Fruit fly (Drosophila melanogaster) whole organism, embryonic: ENCODE results near the gene Targ3.

Experiments
- Atf-2 ChIP-seq: fragments of 200-800 bp; sonication (Bioruptor generic); optimal IDR thresholded peaks from 2 replicates; lab custom pipeline; 2016; ENCODE audit warnings: missing biosample characterization, missing genetic modification characterization
- CG1024 ChIP-seq: fragments of 200-800 bp; sonication (Bioruptor generic); IDR thresholded peaks from 2 replicates; pipeline ENCODE4 v1.3.6; 2022; ENCODE audit warnings: missing biosample characterization, missing genetic modification characterization
- CG10979 ChIP-seq: fragments of 200-800 bp; sonication (Bioruptor generic); optimal IDR thresholded peaks from 2 replicates; lab custom pipeline; 2018; ENCODE audit warnings: missing biosample characterization, mild to moderate bottlenecking, missing genetic modification characterization, moderate library complexity
- CG14667 ChIP-seq: fragments of 200-800 bp; sonication (Bioruptor generic); IDR thresholded peaks from 2 replicates; pipeline ENCODE4 v1.3.6; 2022; ENCODE audit warnings: missing biosample characterization, missing genetic modification characterization
- CG1602 ChIP-seq: fragments of 200-800 bp; sonication (Bioruptor generic); optimal IDR thresholded peaks from 3 replicates; lab custom pipeline; 2016; ENCODE audit warnings: missing biosample characterization, missing genetic modification characterization
- CG2678 ChIP-seq: fragments of 200-800 bp; sonication (Bioruptor generic); optimal IDR thresholded peaks from 3 replicates; lab custom pipeline; 2019; ENCODE audit warnings: missing biosample characterization, mild to moderate bottlenecking, missing genetic modification characterization, moderate library complexity
- CG3065 ChIP-seq: fragments of 200-800 bp; sonication (Bioruptor generic); optimal IDR thresholded peaks from 2 replicates; lab custom pipeline; 2016; ENCODE audit warnings: missing biosample characterization, missing genetic modification characterization
- CG31388 ChIP-seq: fragments of 200-800 bp; sonication (Bioruptor generic); optimal IDR thresholded peaks from 2 replicates; lab custom pipeline; 2016; ENCODE audit warnings: missing biosample characterization, missing genetic modification characterization
- CG4328 ChIP-seq: fragments of 200-800 bp; sonication (Bioruptor generic); optimal IDR thresholded peaks from 3 replicates; lab custom pipeline; 2017; ENCODE audit warnings: missing biosample characterization, missing genetic modification reagents, missing genetic modification characterization
- CG6813 ChIP-seq: fragments of 200-800 bp; sonication (Bioruptor generic); optimal IDR thresholded peaks from 2 replicates; lab custom pipeline; 2017; ENCODE audit warnings: missing biosample characterization, missing genetic modification characterization, mild to moderate bottlenecking, moderate library complexity, missing genetic modification reagents
- CG7271 ChIP-seq: fragments of 200-800 bp; sonication (Bioruptor generic); optimal IDR thresholded peaks from 2 replicates; lab custom pipeline; 2018; ENCODE audit warnings: missing biosample characterization, mild to moderate bottlenecking, missing genetic modification characterization, moderate library complexity
- CG8281 ChIP-seq: fragments of 200-800 bp; sonication (Bioruptor generic); optimal IDR thresholded peaks from 2 replicates; lab custom pipeline; 2018; ENCODE audit warnings: missing biosample characterization, mild to moderate bottlenecking, missing genetic modification characterization, moderate library complexity
- Elba2 ChIP-seq: fragments of 200-800 bp; sonication (Bioruptor generic); optimal IDR thresholded peaks from 3 replicates; lab custom pipeline; 2016; ENCODE audit warnings: missing biosample characterization, missing genetic modification characterization
- Fer2 ChIP-seq: fragments of 200-800 bp; sonication (Bioruptor generic); optimal IDR thresholded peaks from 2 replicates; lab custom pipeline; 2018; ENCODE audit warnings: missing biosample characterization, mild to moderate bottlenecking, missing genetic modification characterization, moderate library complexity
- HLH4C ChIP-seq: fragments of 200-800 bp; sonication (Bioruptor generic); IDR thresholded peaks from 3 replicates; pipeline ENCODE4 v1.3.6; 2022; ENCODE audit warnings: missing biosample characterization, missing genetic modification characterization; ENCODE audit not compliant: partially characterized antibody
- MBD-R2 ChIP-seq: fragments of 200-800 bp; sonication (Bioruptor generic); IDR thresholded peaks from 2 replicates; pipeline ENCODE4 v1.3.6; 2022; ENCODE audit warnings: missing biosample characterization, missing genetic modification characterization
- MESR4 ChIP-seq: fragments of 200-800 bp; sonication (Bioruptor generic); optimal IDR thresholded peaks from 2 replicates; lab custom pipeline; 2018; ENCODE audit warnings: missing biosample characterization, mild to moderate bottlenecking, missing genetic modification characterization, moderate library complexity
- Max ChIP-seq: fragments of 200-800 bp; sonication (Bioruptor generic); optimal IDR thresholded peaks from 2 replicates; lab custom pipeline; 2016; ENCODE audit warnings: missing biosample characterization, mild to moderate bottlenecking, missing genetic modification characterization
- Med ChIP-seq: fragments of 200-800 bp; sonication (Bioruptor generic); peaks from one replicate; lab custom pipeline; 2016; ENCODE audit warnings: missing biosample characterization, missing genetic modification characterization, mild to moderate bottlenecking, inconsistent platforms, moderate library complexity
- Meics ChIP-seq: fragments of 200-800 bp; sonication (Bioruptor generic); optimal IDR thresholded peaks from 2 replicates; lab custom pipeline; 2017; ENCODE audit warnings: missing biosample characterization, mild to moderate bottlenecking, missing genetic modification characterization
- Mrtf ChIP-seq: fragments of 200-800 bp; sonication (Bioruptor generic); IDR thresholded peaks from 3 replicates; pipeline ENCODE4 v1.3.6; 2022; ENCODE audit warnings: missing biosample characterization, missing genetic modification characterization
- Optix ChIP-seq: fragments of 200-800 bp; sonication (Bioruptor generic); IDR thresholded peaks from 3 replicates; pipeline ENCODE4 v1.3.6; 2022; ENCODE audit warnings: missing biosample characterization, missing genetic modification characterization
- Ptx1 ChIP-seq: fragments of 200-800 bp; sonication (Bioruptor generic); IDR thresholded peaks from 2 replicates; pipeline ENCODE4 v1.3.6; 2022; ENCODE audit warnings: missing biosample characterization, missing genetic modification characterization
- Sox102F ChIP-seq: fragments of 200-800 bp; sonication (Bioruptor generic); optimal IDR thresholded peaks from 2 replicates; lab custom pipeline; 2018; ENCODE audit warnings: missing biosample characterization, mild to moderate bottlenecking, missing genetic modification characterization, moderate library complexity
- Sry-δ ChIP-seq: fragments of 200-800 bp; sonication (Bioruptor generic); optimal IDR thresholded peaks from 2 replicates; lab custom pipeline; 2016; ENCODE audit warnings: missing biosample characterization, missing genetic modification characterization
- Stat92E ChIP-seq, 3 experiments: fragments of >200 bp in 2 of 3; fragments of 200-800 bp in 1 of 3; sonication (Bioruptor generic) in 1 of 3; optimal IDR thresholded peaks; 2 replicates each; lab custom pipeline; 2017 to 2019; ENCODE audit warnings: missing biosample characterization in 3 of 3, missing genetic modification characterization in 3 of 3, mild to moderate bottlenecking in 1 of 3, moderate library complexity in 1 of 3
- Xbp1 ChIP-seq: fragments of 200-800 bp; sonication (Bioruptor generic); optimal IDR thresholded peaks from 3 replicates; lab custom pipeline; 2016; ENCODE audit warnings: missing biosample characterization, mild to moderate bottlenecking, missing genetic modification characterization
- caup ChIP-seq: fragments of 200-800 bp; sonication (Bioruptor generic); optimal IDR thresholded peaks from 3 replicates; lab custom pipeline; 2017; ENCODE audit warnings: missing biosample characterization, mild to moderate bottlenecking, missing genetic modification characterization, moderate library complexity; ENCODE audit not compliant: severe bottlenecking
- ci ChIP-seq: fragments of 200-800 bp; sonication (Bioruptor generic); IDR thresholded peaks from 3 replicates; pipeline ENCODE4 v1.3.6; 2022; ENCODE audit warnings: missing biosample characterization, missing genetic modification characterization
- crc ChIP-seq: fragments of 200-800 bp; sonication (Bioruptor generic); optimal IDR thresholded peaks from 2 replicates; lab custom pipeline; 2016; ENCODE audit warnings: missing biosample characterization, missing genetic modification characterization
- cwo ChIP-seq: fragments of 200-800 bp; sonication (Bioruptor generic); optimal IDR thresholded peaks from 3 replicates; lab custom pipeline; 2017; ENCODE audit warnings: missing biosample characterization, missing genetic modification characterization, mild to moderate bottlenecking, moderate library complexity, missing genetic modification reagents
- dmrt11E ChIP-seq: fragments of 200-800 bp; sonication (Bioruptor generic); optimal IDR thresholded peaks from 3 replicates; lab custom pipeline; 2018; ENCODE audit warnings: missing biosample characterization, mild to moderate bottlenecking, missing genetic modification characterization, moderate library complexity
- dpn ChIP-seq, 2 experiments: fragments of 200-800 bp; sonication (Bioruptor generic); optimal IDR thresholded peaks; 3 replicates each; lab custom pipeline; 2016; ENCODE audit warnings: missing biosample characterization in 2 of 2, missing genetic modification characterization in 2 of 2
- ewg ChIP-seq: fragments of 200-800 bp; sonication (Bioruptor generic); optimal IDR thresholded peaks from 3 replicates; lab custom pipeline; 2017; ENCODE audit warnings: mild to moderate bottlenecking, missing biosample characterization, missing genetic modification reagents, missing genetic modification characterization
- fu2 ChIP-seq: fragments of 200-800 bp; sonication (Bioruptor generic); optimal IDR thresholded peaks from 2 replicates; lab custom pipeline; 2016; ENCODE audit warnings: missing biosample characterization, missing genetic modification characterization
- gsb ChIP-seq: fragments of 200-800 bp; sonication (Bioruptor generic); IDR thresholded peaks from 2 replicates; pipeline ENCODE4 v1.3.6; 2022; ENCODE audit warnings: missing biosample characterization, missing genetic modification characterization
- hb ChIP-seq: fragments of 200-800 bp; sonication (Bioruptor generic); IDR thresholded peaks from 3 replicates; pipeline ENCODE4 v1.3.6; 2022; ENCODE audit warnings: missing biosample characterization, missing genetic modification characterization; ENCODE audit not compliant: partially characterized antibody
- insv ChIP-seq, 2 experiments: fragments of 200-800 bp; sonication (Bioruptor generic); optimal IDR thresholded peaks; 3 replicates each; lab custom pipeline; 2016 to 2018; ENCODE audit warnings: missing biosample characterization in 2 of 2, missing genetic modification characterization in 2 of 2
- kah ChIP-seq: fragments of 200-800 bp; sonication (Bioruptor generic); optimal IDR thresholded peaks from 2 replicates; lab custom pipeline; 2018; ENCODE audit warnings: missing biosample characterization, mild to moderate bottlenecking, missing genetic modification characterization
- luna ChIP-seq: fragments of 200-800 bp; sonication (Bioruptor generic); optimal IDR thresholded peaks from 2 replicates; lab custom pipeline; 2016; ENCODE audit warnings: missing biosample characterization, missing genetic modification characterization
- pb ChIP-seq: fragments of 200-800 bp; sonication (Bioruptor generic); optimal IDR thresholded peaks from 3 replicates; lab custom pipeline; 2016; ENCODE audit warnings: missing biosample characterization, missing genetic modification characterization
- sc ChIP-seq, 3 experiments: fragments of >200 bp in 2 of 3; fragments of 200-800 bp in 1 of 3; sonication (Bioruptor generic) in 1 of 3; optimal IDR thresholded peaks; 2 replicates in 2 of 3; 3 replicates in 1 of 3; lab custom pipeline; 2017; ENCODE audit warnings: mild to moderate bottlenecking in 1 of 3, missing biosample characterization in 1 of 3, missing genetic modification characterization in 1 of 3, missing genetic modification reagents in 1 of 3
- shn ChIP-seq: fragments of 200-800 bp; sonication (Bioruptor generic); optimal IDR thresholded peaks from 3 replicates; lab custom pipeline; 2016; ENCODE audit warnings: missing biosample characterization, missing genetic modification characterization
- tll ChIP-seq, 2 experiments: fragments of 200-800 bp in 1 of 2; fragments of >200 bp in 1 of 2; sonication (Bioruptor generic) in 1 of 2; optimal IDR thresholded peaks; 2 replicates each; lab custom pipeline; 2017 to 2019; ENCODE audit warnings: missing biosample characterization in 2 of 2, missing genetic modification characterization in 2 of 2, mild to moderate bottlenecking in 1 of 2, moderate library complexity in 1 of 2
- trh ChIP-seq: fragments of 200-800 bp; sonication (Bioruptor generic); optimal IDR thresholded peaks from 2 replicates; lab custom pipeline; 2016; ENCODE audit warnings: missing biosample characterization, missing genetic modification characterization
- vnd ChIP-seq: fragments of 200-800 bp; sonication (Bioruptor generic); IDR thresholded peaks from 3 replicates; pipeline ENCODE4 v1.3.6; 2022; ENCODE audit warnings: missing biosample characterization, missing genetic modification characterization; ENCODE audit not compliant: partially characterized antibody
- wek ChIP-seq: fragments of 200-800 bp; sonication (Bioruptor generic); optimal IDR thresholded peaks from 3 replicates; lab custom pipeline; 2018; ENCODE audit warnings: missing biosample characterization, mild to moderate bottlenecking, missing genetic modification characterization, moderate library complexity

The Targ3 gene

DNA sequence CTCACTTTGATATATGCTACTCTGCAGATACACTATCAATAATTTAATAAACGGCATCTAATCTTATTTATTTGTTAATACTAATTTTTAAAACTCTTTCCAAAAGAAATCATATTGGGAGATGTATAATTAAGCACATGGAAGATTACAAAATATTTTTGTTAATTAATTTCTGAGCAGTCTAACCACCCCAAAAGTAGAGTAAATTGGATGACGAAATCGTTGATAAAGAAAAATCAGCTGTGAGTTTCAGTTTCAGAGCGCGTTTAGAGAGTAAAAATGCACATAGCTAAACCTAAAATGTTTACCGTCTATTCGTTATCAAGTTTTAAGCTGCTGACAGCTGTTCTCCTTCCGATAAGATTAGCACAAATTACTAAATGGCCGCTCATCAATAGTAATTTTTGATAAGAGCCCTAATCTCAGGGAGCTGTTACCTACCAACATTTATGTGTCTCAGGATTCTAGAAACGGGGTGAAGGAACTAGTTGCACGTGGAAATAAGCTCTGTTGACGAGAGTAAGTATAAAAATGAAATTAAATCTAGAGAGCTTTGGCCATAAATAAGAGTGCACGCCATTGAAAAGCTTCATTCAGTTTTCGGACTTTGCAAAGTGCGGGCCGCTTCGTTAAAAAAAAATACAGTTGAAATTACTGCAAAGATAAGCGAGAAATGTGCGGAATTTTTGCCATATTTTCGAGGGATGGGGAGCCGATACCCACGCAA lies 23.9 kb upstream of the Targ3 start, which contains the start of the genes chb and AsnS (continued):
- no peak for TF ChIP-seq tll (GFP tag; optimal IDR thresholded peaks at IDR 0.05; lab: Kevin White, UChicago)
- TF ChIP-seq Xbp1 (GFP tag; lab: Kevin White, UChicago): peak; percentile 86
- peak; percentile 59 for TF ChIP-seq shn (GFP tag; lab: Kevin White, UChicago)
- peak; percentile 77 for TF ChIP-seq cwo
- TF ChIP-seq Fer2 (tag; lab: Kevin White, UChicago): peak; percentile 60
- TF ChIP-seq sc (optimal IDR thresholded peaks at IDR 0.05; lab: Kevin White, UChicago): no peak
- peak; percentile 62 for TF ChIP-seq sc (GFP tag; optimal IDR thresholded peaks at IDR 0.05; lab: Kevin White, UChicago)
- peak; percentile 52 for TF ChIP-seq MBD-R2
- peak; percentile 30 for TF ChIP-seq MESR4 (GFP tag; lab: Kevin White, UChicago)
- peak; percentile 71 for TF ChIP-seq ewg (GFP tag; lab: Kevin White, UChicago)
- TF ChIP-seq CG8281 (tag; lab: Kevin White, UChicago): peak; percentile 74
- peak; percentile 82 for TF ChIP-seq CG14667 (GFP tag; lab: Robert Waterston, UW)
- peak; percentile 48 for TF ChIP-seq CG31388 (GFP tag; lab: Kevin White, UChicago)
- TF ChIP-seq Med (GFP tag; lab: Kevin White, UChicago): peak; percentile 95
- TF ChIP-seq Ptx1: peak; percentile 96
- no peak for TF ChIP-seq Elba2 (GFP tag; lab: Kevin White, UChicago)
- peak; percentile 45 for TF ChIP-seq pb (GFP tag; lab: Kevin White, UChicago)
- peak; percentile 81 for TF ChIP-seq CG1602 (GFP tag; lab: Kevin White, UChicago)
- TF ChIP-seq trh: peak; percentile 70
- TF ChIP-seq HLH4C: no peak
- TF ChIP-seq Atf-2 (GFP tag; lab: Kevin White, UChicago): peak; percentile 21
- peak; percentile 87; the same call in 2 of the 3 replicates for TF ChIP-seq Mrtf (GFP tag; lab: Robert Waterston, UW)
- peak; percentile 82 for TF ChIP-seq Max (GFP tag; lab: Kevin White, UChicago)
- TF ChIP-seq Optix (GFP tag; lab: Robert Waterston, UW): no peak
- peak; percentile 97 for TF ChIP-seq Sox102F
- no peak for TF ChIP-seq insv (GFP tag; optimal IDR thresholded peaks at IDR 0.05; lab: Kevin White, UChicago)
- no peak for TF ChIP-seq CG3065 (GFP tag; lab: Kevin White, UChicago)
- peak; percentile 74 to 89 for TF ChIP-seq dpn (GFP tag; optimal IDR thresholded peaks at IDR 0.05; lab: Kevin White, UChicago)
- TF ChIP-seq CG6813 (GFP tag; lab: Kevin White, UChicago): peak; percentile 72
- peak; percentile 83 for TF ChIP-seq caup (GFP tag; lab: Kevin White, UChicago)
- peak; percentile 70 for TF ChIP-seq CG7271 (tag; lab: Kevin White, UChicago)
- no peak for TF ChIP-seq hb (GFP tag; lab: Robert Waterston, UW)
- no peak for TF ChIP-seq vnd
- TF ChIP-seq CG1024: peak; percentile 81
- no peak for TF ChIP-seq CG4328 (GFP tag; lab: Kevin White, UChicago)
- peak; percentile 91 for TF ChIP-seq Meics (GFP tag; lab: Kevin White, UChicago)
- peak; percentile 95 for TF ChIP-seq CG2678 (tag; lab: Kevin White, UChicago)
- TF ChIP-seq dmrt11E (tag; lab: Kevin White, UChicago): peak; percentile 38
- peak; percentile 88 for TF ChIP-seq CG10979 (tag; lab: Kevin White, UChicago)
- peak; percentile 90 for TF ChIP-seq gsb (GFP tag; lab: Robert Waterston, UW)
- TF ChIP-seq wek: no peak
- TF ChIP-seq ci (GFP tag; lab: Robert Waterston, UW): peak; percentile 91
- peak; percentile 94 for TF ChIP-seq crc (GFP tag; lab: Kevin White, UChicago)
- no peak for TF ChIP-seq kah (GFP tag; lab: Kevin White, UChicago)
- TF ChIP-seq fu2 (GFP tag; lab: Kevin White, UChicago): peak; percentile 78
- TF ChIP-seq Stat92E (GFP tag; optimal IDR thresholded peaks at IDR 0.05; lab: Kevin White, UChicago): no peak
- peak; percentile 24 for TF ChIP-seq Sry-δ (GFP tag; lab: Kevin White, UChicago)
- peak; percentile 59 for TF ChIP-seq luna (GFP tag; lab: Kevin White, UChicago)
